Worm (Caenorhabditis elegans) whole organism, late embryonic: Measurements from ENCODE around the gene K09C4.4.
A peak's percentile ranks its signal among the peaks of the same experiment; 100 is the strongest.

Source experiments
- C08G9.2 ChIP-seq: sonication (generic microtip); optimal IDR thresholded peaks from 2 replicates; lab custom pipeline; 2016; ENCODE audit warnings: mild to moderate bottlenecking, missing genetic modification characterization, moderate library complexity, missing compliant biosample characterization
- C38D4.7 ChIP-seq: fragments of 200-800 bp; sonication (Bioruptor generic); optimal IDR thresholded peaks from 2 replicates; lab custom pipeline; 2018; ENCODE audit warnings: mild to moderate bottlenecking, missing genetic modification characterization, moderate library complexity, missing compliant biosample characterization
- F13H6.1 ChIP-seq: sonication (generic microtip); optimal IDR thresholded peaks from 2 replicates; lab custom pipeline; 2016; ENCODE audit warnings: missing genetic modification characterization, missing compliant biosample characterization
- K02D7.2 ChIP-seq: sonication (generic microtip); optimal IDR thresholded peaks from 2 replicates; lab custom pipeline; 2017; ENCODE audit warnings: mild to moderate bottlenecking, missing genetic modification characterization, missing compliant biosample characterization
- K09A11.1 ChIP-seq: sonication (generic microtip); optimal IDR thresholded peaks from 2 replicates; lab custom pipeline; 2017; ENCODE audit warnings: antibody characterized with exemption, mild to moderate bottlenecking, missing genetic modification characterization, missing compliant biosample characterization; ENCODE audit not compliant: insufficient read depth
- T23F11.4 ChIP-seq: fragments of 200-800 bp; sonication (Bioruptor generic); optimal IDR thresholded peaks from 2 replicates; lab custom pipeline; 2018; ENCODE audit warnings: mild to moderate bottlenecking, missing genetic modification characterization, missing compliant biosample characterization
- Y22D7AL.16 ChIP-seq: sonication (generic microtip); optimal IDR thresholded peaks from 2 replicates; lab custom pipeline; 2016; ENCODE audit warnings: missing genetic modification characterization, missing compliant biosample characterization
- ama-1 ChIP-seq: fragments of 150-350 bp; optimal IDR thresholded peaks from 2 replicates; lab custom pipeline; 2014
- ceh-2 ChIP-seq: sonication (generic microtip); optimal IDR thresholded peaks from 2 replicates; lab custom pipeline; 2016; ENCODE audit warnings: missing genotype, missing genetic modification characterization, missing compliant biosample characterization
- ceh-22 ChIP-seq: sonication (generic microtip); optimal IDR thresholded peaks from 2 replicates; lab custom pipeline; 2017; ENCODE audit warnings: missing biosample characterization, missing genetic modification characterization
- ceh-24 ChIP-seq: sonication (generic microtip); optimal IDR thresholded peaks from 2 replicates; lab custom pipeline; 2016; ENCODE audit warnings: mild to moderate bottlenecking, missing genetic modification characterization, missing compliant biosample characterization
- ceh-30 ChIP-seq: fragments of 150-350 bp; optimal IDR thresholded peaks from 2 replicates; lab custom pipeline; 2014; ENCODE audit warnings: missing biosample characterization, missing genetic modification characterization
- ceh-34 ChIP-seq: sonication (generic microtip); optimal IDR thresholded peaks from 2 replicates; lab custom pipeline; 2016; ENCODE audit warnings: mild to moderate bottlenecking, missing genetic modification characterization, missing compliant biosample characterization
- ceh-6 ChIP-seq: fragments of 200-800 bp; sonication (Bioruptor generic); optimal IDR thresholded peaks from 2 replicates; lab custom pipeline; 2018; ENCODE audit warnings: mild to moderate bottlenecking, missing genetic modification characterization, missing compliant biosample characterization
- dmd-4 ChIP-seq: sonication (generic microtip); optimal IDR thresholded peaks from 2 replicates; lab custom pipeline; 2016; ENCODE audit warnings: borderline replicate concordance, missing genetic modification characterization, missing compliant biosample characterization
- dve-1 ChIP-seq: sonication (generic microtip); optimal IDR thresholded peaks from 2 replicates; lab custom pipeline; 2017; ENCODE audit warnings: antibody characterized with exemption, mild to moderate bottlenecking, missing genetic modification characterization, missing compliant biosample characterization
- elt-2 ChIP-seq: sonication (generic microtip); optimal IDR thresholded peaks from 2 replicates; lab custom pipeline; 2016; ENCODE audit warnings: missing genetic modification reagents, missing genetic modification characterization, missing compliant biosample characterization
- elt-4 ChIP-seq: sonication (generic microtip); optimal IDR thresholded peaks from 2 replicates; lab custom pipeline; 2016; ENCODE audit warnings: missing genetic modification characterization, missing compliant biosample characterization
- ets-4 ChIP-seq: sonication (generic microtip); optimal IDR thresholded peaks from 2 replicates; lab custom pipeline; 2016; ENCODE audit warnings: missing genetic modification characterization, missing compliant biosample characterization
- fkh-10 ChIP-seq: fragments of 150-350 bp; optimal IDR thresholded peaks from 2 replicates; lab custom pipeline; 2014; ENCODE audit warnings: missing biosample characterization, missing genetic modification reagents, missing genetic modification characterization
- fkh-6 ChIP-seq: sonication (generic microtip); optimal IDR thresholded peaks from 2 replicates; lab custom pipeline; 2016; ENCODE audit warnings: missing genetic modification characterization, missing compliant biosample characterization
- gmeb-2 ChIP-seq: sonication (generic microtip); optimal IDR thresholded peaks from 2 replicates; lab custom pipeline; 2016; ENCODE audit warnings: missing genetic modification characterization, inconsistent platforms, missing compliant biosample characterization
- hlh-8 ChIP-seq: sonication (generic microtip); optimal IDR thresholded peaks from 2 replicates; lab custom pipeline; 2016; ENCODE audit warnings: missing genotype, missing genetic modification characterization, missing compliant biosample characterization
- lim-6 ChIP-seq: sonication (generic microtip); optimal IDR thresholded peaks from 2 replicates; lab custom pipeline; 2016; ENCODE audit warnings: missing genetic modification characterization, missing compliant biosample characterization
- madf-2 ChIP-seq: sonication (generic microtip); optimal IDR thresholded peaks from 2 replicates; lab custom pipeline; 2017; ENCODE audit warnings: missing genetic modification characterization, missing compliant biosample characterization
- mec-3 ChIP-seq: sonication (generic microtip); optimal IDR thresholded peaks from 2 replicates; lab custom pipeline; 2016; ENCODE audit warnings: borderline replicate concordance, missing genetic modification characterization, missing compliant biosample characterization
- npax-4 ChIP-seq: sonication (generic microtip); optimal IDR thresholded peaks from 2 replicates; lab custom pipeline; 2016; ENCODE audit warnings: missing genetic modification characterization, missing compliant biosample characterization
- pag-3 ChIP-seq: sonication (generic microtip); optimal IDR thresholded peaks from 2 replicates; lab custom pipeline; 2016; ENCODE audit warnings: missing compliant biosample characterization, missing genetic modification characterization, borderline replicate concordance
- pax-1 ChIP-seq: fragments of 150-350 bp; optimal IDR thresholded peaks from 2 replicates; lab custom pipeline; 2014; ENCODE audit warnings: missing biosample characterization, missing genetic modification characterization
- pha-2 ChIP-seq: sonication (generic microtip); optimal IDR thresholded peaks from 2 replicates; lab custom pipeline; 2017; ENCODE audit warnings: mild to moderate bottlenecking, missing genetic modification characterization, missing compliant biosample characterization
- pqm-1 ChIP-seq: sonication (generic microtip); optimal IDR thresholded peaks from 2 replicates; lab custom pipeline; 2016; ENCODE audit warnings: missing genetic modification characterization, missing compliant biosample characterization
- ref-2 ChIP-seq: sonication (generic microtip); optimal IDR thresholded peaks from 2 replicates; lab custom pipeline; 2016; ENCODE audit warnings: missing genetic modification characterization, missing compliant biosample characterization
- sdc-2 ChIP-seq: sonication (generic microtip); optimal IDR thresholded peaks from 2 replicates; lab custom pipeline; 2016; ENCODE audit warnings: missing genotype, missing genetic modification characterization, missing compliant biosample characterization
- sox-4 ChIP-seq: sonication (generic microtip); optimal IDR thresholded peaks from 2 replicates; lab custom pipeline; 2017; ENCODE audit warnings: mild to moderate bottlenecking, missing genetic modification characterization, inconsistent platforms, missing compliant biosample characterization
- syd-9 ChIP-seq: sonication (generic microtip); optimal IDR thresholded peaks from 2 replicates; lab custom pipeline; 2016; ENCODE audit warnings: mild to moderate bottlenecking, missing genetic modification characterization, moderate library complexity, missing compliant biosample characterization
- tbx-2 ChIP-seq: sonication (generic microtip); optimal IDR thresholded peaks from 2 replicates; lab custom pipeline; 2016; ENCODE audit warnings: missing genetic modification characterization, missing compliant biosample characterization
- tbx-7 ChIP-seq: sonication (generic microtip); optimal IDR thresholded peaks from 2 replicates; lab custom pipeline; 2016; ENCODE audit warnings: missing genotype, missing genetic modification characterization, missing compliant biosample characterization
- ttx-3 ChIP-seq: sonication (generic microtip); optimal IDR thresholded peaks from 2 replicates; lab custom pipeline; 2016; ENCODE audit warnings: missing genetic modification reagents, missing genetic modification characterization, missing compliant biosample characterization
- ztf-16 ChIP-seq: sonication (generic microtip); optimal IDR thresholded peaks from 2 replicates; lab custom pipeline; 2017; ENCODE audit warnings: missing genetic modification characterization, missing compliant biosample characterization

Gene K09C4.4

DNA sequence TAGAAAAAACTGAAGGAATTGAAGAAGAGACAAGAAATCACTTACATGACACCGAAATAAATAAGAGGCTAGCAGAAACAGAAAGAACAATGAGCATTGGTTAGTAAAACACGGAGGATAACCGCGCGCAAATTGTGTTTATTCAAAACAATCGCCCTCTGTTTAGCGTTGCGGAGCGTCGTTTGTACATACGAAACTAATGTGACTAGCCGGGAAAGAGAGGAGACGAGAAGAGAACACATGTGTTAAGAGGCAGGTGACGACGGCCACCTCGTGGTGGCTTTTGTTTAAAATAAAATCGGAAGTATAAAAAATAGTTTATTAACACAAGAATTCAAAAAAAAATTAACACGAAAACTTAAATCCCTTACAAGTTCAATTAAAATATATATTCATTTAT lies 43.5 kb upstream of the K09C4.4 start, which contains the start of gene F40F4.7 (continued):
- TF ChIP-seq ceh-34 (tag; lab: Kevin White, UChicago) (peak; percentile 18), ceh-2 (tag; lab: Kevin White, UChicago) (no peak), dmd-4 (tag; lab: Kevin White, UChicago) (no peak), fkh-6 (tag; lab: Kevin White, UChicago) (no peak), syd-9 (no peak), tbx-2 (tag; lab: Kevin White, UChicago) (peak; percentile 57), ama-1 (lab: Kevin White, UChicago) (no peak), T23F11.4 (GFP tag; lab: Kevin White, UChicago) (no peak), pag-3 (no peak), K02D7.2 (tag; lab: Kevin White, UChicago) (no peak), ref-2 (tag; lab: Kevin White, UChicago) (no peak), hlh-8 (tag; lab: Kevin White, UChicago) (peak; percentile 51), ztf-16 (tag; lab: Kevin White, UChicago) (no peak), fkh-10 (GFP tag; lab: Kevin White, UChicago) (no peak), F13H6.1 (tag; lab: Kevin White, UChicago) (no peak), dve-1 (tag; lab: Kevin White, UChicago) (no peak)

DNA sequence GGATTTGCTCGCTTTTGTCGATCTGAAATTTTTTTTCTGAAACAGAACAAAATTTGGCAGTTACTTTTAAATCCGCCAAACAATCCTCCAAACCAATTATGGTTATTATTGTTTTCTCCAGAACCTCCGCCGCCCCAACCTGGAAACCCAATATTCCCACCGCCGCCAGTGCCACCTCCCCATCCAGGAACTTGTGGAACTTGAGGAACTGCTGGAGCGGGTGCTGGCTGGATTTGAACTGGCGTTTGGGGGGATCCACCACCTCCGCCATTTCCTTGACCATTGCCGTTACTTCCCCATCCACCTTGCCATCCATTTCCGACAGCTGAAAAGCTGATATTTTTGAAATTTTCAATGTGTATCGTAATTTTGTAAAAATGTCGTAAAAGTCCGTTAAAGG lies 41.5 kb upstream of the K09C4.4 start:
- TF ChIP-seq ceh-24 (tag; lab: Kevin White, UChicago) (no peak), gmeb-2 (no peak), madf-2 (tag; lab: Kevin White, UChicago) (no peak), fkh-6 (tag; lab: Kevin White, UChicago) (no peak), lim-6 (tag; lab: Kevin White, UChicago) (no peak), ttx-3 (tag; lab: Kevin White, UChicago) (no peak), hlh-8 (tag; lab: Kevin White, UChicago) (no peak), pqm-1 (tag; lab: Kevin White, UChicago) (no peak), tbx-7 (tag; lab: Kevin White, UChicago) (no peak), dve-1 (tag; lab: Kevin White, UChicago) (no peak), sdc-2 (tag; lab: Kevin White, UChicago) (no peak), ets-4 (no peak), sox-4 (no peak), C08G9.2 (tag; lab: Kevin White, UChicago) (no peak), C38D4.7 (GFP tag; lab: Kevin White, UChicago) (no peak), pax-1 (tag; lab: Kevin White, UChicago) (no peak), ceh-30 (no peak), fkh-10 (GFP tag; lab: Kevin White, UChicago) (no peak), ceh-6 (no peak), K09A11.1 (tag; lab: Kevin White, UChicago) (no peak)

DNA sequence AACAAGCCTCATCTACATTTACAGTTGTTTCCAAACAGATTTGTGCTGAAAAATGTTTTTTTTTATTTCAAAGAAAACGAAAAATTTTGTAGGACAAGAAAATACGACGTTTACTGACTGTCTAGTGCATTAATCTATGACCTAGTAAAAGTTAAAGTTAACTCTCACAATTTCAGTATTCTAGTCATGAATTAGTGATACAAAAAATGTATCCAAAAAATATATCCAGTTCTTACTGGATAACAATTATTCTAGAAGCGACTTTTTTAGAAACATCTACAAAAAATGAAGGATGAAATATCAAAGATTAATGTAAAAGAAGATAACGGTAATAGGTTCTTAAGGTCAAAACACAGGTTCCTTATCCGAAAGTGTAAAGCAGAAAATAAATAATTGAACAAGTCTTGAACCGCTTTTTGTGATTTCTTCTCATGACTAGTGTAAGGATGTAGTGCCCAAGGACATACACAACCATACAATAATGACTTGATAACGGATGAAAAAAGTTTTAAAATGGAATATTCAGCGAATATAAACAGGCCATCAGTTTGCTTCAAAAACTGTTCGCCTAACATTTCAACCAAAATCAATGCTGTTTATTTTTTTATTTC lies 38.7 kb upstream of the K09C4.4 start, which contains the start of gene pqn-37:
TSS of gene pqn-37 (minus strand) at position 51 of the 611 bp plus-strand sequence.
- TF ChIP-seq ceh-22 (tag; lab: Kevin White, UChicago) (no peak), fkh-6 (tag; lab: Kevin White, UChicago) (no peak), ceh-34 (tag; lab: Kevin White, UChicago) (no peak), Y22D7AL.16 (tag; lab: Kevin White, UChicago) (no peak), ceh-24 (tag; lab: Kevin White, UChicago) (no peak), pqm-1 (tag; lab: Kevin White, UChicago) (no peak), elt-2 (no peak), elt-4 (tag; lab: Kevin White, UChicago) (no peak), sdc-2 (tag; lab: Kevin White, UChicago) (no peak), lim-6 (tag; lab: Kevin White, UChicago) (no peak), pax-1 (tag; lab: Kevin White, UChicago) (no peak), mec-3 (tag; lab: Kevin White, UChicago) (no peak), pha-2 (tag; lab: Kevin White, UChicago) (no peak), fkh-10 (GFP tag; lab: Kevin White, UChicago) (no peak), npax-4 (tag; lab: Kevin White, UChicago) (no peak)
